Worm (Caenorhabditis elegans) whole organism, L3 larva: ENCODE results near the gene srbc-38.
A peak's percentile ranks its signal among the peaks of the same experiment; 100 is the strongest.

Source experiments
- ZK546.5 ChIP-seq: sonication (generic microtip); optimal IDR thresholded peaks from 2 replicates; lab custom pipeline; 2017; ENCODE audit warnings: missing biosample characterization, missing genetic modification characterization
- aly-2 ChIP-seq: fragments of 150-350 bp; optimal IDR thresholded peaks from 2 replicates; lab custom pipeline; 2014; ENCODE audit warnings: missing biosample characterization, missing genetic modification characterization
- ama-1 ChIP-seq: fragments of 150-350 bp; optimal IDR thresholded peaks from 2 replicates; lab custom pipeline; 2018
- ceh-82 ChIP-seq: fragments of 150-350 bp; optimal IDR thresholded peaks from 2 replicates; lab custom pipeline; 2014; ENCODE audit warnings: missing biosample characterization, missing genetic modification characterization
- ceh-9 ChIP-seq: sonication (generic microtip); optimal IDR thresholded peaks from 2 replicates; lab custom pipeline; 2018; ENCODE audit warnings: missing biosample characterization, missing genetic modification characterization
- daf-12 ChIP-seq: fragments of 150-350 bp; optimal IDR thresholded peaks from 2 replicates; lab custom pipeline; 2014; ENCODE audit warnings: missing biosample characterization, missing genetic modification reagents, missing genetic modification characterization
- egl-27 ChIP-seq: sonication (generic microtip); optimal IDR thresholded peaks from 4 replicates; lab custom pipeline; 2017; ENCODE audit warnings: missing biosample characterization, missing genetic modification reagents, missing genetic modification characterization
- elt-1 ChIP-seq: fragments of 150-350 bp; optimal IDR thresholded peaks from 2 replicates; lab custom pipeline; 2014; ENCODE audit warnings: missing biosample characterization, missing genetic modification characterization
- elt-2 ChIP-seq: sonication (generic microtip); optimal IDR thresholded peaks from 2 replicates; lab custom pipeline; 2016; ENCODE audit warnings: missing genetic modification reagents, mild to moderate bottlenecking, missing genetic modification characterization, missing compliant biosample characterization
- elt-3 ChIP-seq, 3 experiments: fragments of 150-350 bp in 1 of 3; sonication (generic microtip) in 2 of 3; optimal IDR thresholded peaks; 2 replicates in 2 of 3; 4 replicates in 1 of 3; lab custom pipeline; 2014 to 2017; ENCODE audit warnings: missing biosample characterization in 3 of 3, missing genetic modification characterization in 3 of 3
- eor-1 ChIP-seq, 2 experiments: fragments of 150-350 bp; optimal IDR thresholded peaks; 2 replicates each; lab custom pipeline; 2014 to 2018; ENCODE audit warnings: missing biosample characterization in 2 of 2, missing genetic modification characterization in 2 of 2
- fkh-10 ChIP-seq: sonication (generic microtip); optimal IDR thresholded peaks from 2 replicates; lab custom pipeline; 2017; ENCODE audit warnings: missing biosample characterization, missing genetic modification reagents, missing genetic modification characterization
- fkh-2 ChIP-seq: fragments of 150-350 bp; optimal IDR thresholded peaks from 2 replicates; lab custom pipeline; 2014; ENCODE audit warnings: missing biosample characterization, missing genetic modification reagents, missing genetic modification characterization
- fos-1 ChIP-seq: fragments of 150-350 bp; optimal IDR thresholded peaks from 2 replicates; lab custom pipeline; 2014; ENCODE audit warnings: missing biosample characterization, missing genetic modification characterization
- jun-1 ChIP-seq: fragments of 150-350 bp; optimal IDR thresholded peaks from 2 replicates; lab custom pipeline; 2014; ENCODE audit warnings: missing biosample characterization, missing genetic modification reagents, missing genetic modification characterization
- lin-15B ChIP-seq: fragments of 150-350 bp; optimal IDR thresholded peaks from 2 replicates; lab custom pipeline; 2014; ENCODE audit warnings: missing biosample characterization, missing genetic modification characterization
- lin-39 ChIP-seq: fragments of 150-350 bp; optimal IDR thresholded peaks from 2 replicates; lab custom pipeline; 2018; ENCODE audit warnings: missing biosample characterization, missing genetic modification reagents, missing genetic modification characterization
- lsy-12 ChIP-seq: sonication (generic microtip); optimal IDR thresholded peaks from 2 replicates; lab custom pipeline; 2016; ENCODE audit warnings: mild to moderate bottlenecking, missing genetic modification characterization, missing compliant biosample characterization
- mdl-1 ChIP-seq: fragments of 150-350 bp; optimal IDR thresholded peaks from 2 replicates; lab custom pipeline; 2014; ENCODE audit warnings: missing biosample characterization, missing genetic modification characterization
- mml-1 ChIP-seq: fragments of 150-350 bp; sonication (generic microtip); optimal IDR thresholded peaks from 3 replicates; lab custom pipeline; 2014; ENCODE audit warnings: missing biosample characterization, missing genetic modification characterization
- nhr-12 ChIP-seq: fragments of 150-350 bp; optimal IDR thresholded peaks from 2 replicates; lab custom pipeline; 2014; ENCODE audit warnings: missing biosample characterization, missing genetic modification characterization
- nhr-237 ChIP-seq: fragments of 150-350 bp; optimal IDR thresholded peaks from 2 replicates; lab custom pipeline; 2014; ENCODE audit warnings: missing biosample characterization, missing genetic modification characterization
- nhr-43 ChIP-seq: sonication (generic microtip); optimal IDR thresholded peaks from 2 replicates; lab custom pipeline; 2016; ENCODE audit warnings: mild to moderate bottlenecking, missing genetic modification characterization, missing compliant biosample characterization; ENCODE audit not compliant: poor library complexity, severe bottlenecking
- nhr-67 ChIP-seq: fragments of 150-350 bp; optimal IDR thresholded peaks from 2 replicates; lab custom pipeline; 2014; ENCODE audit warnings: missing biosample characterization, missing genetic modification characterization
- nhr-76 ChIP-seq: fragments of 150-350 bp; sonication (generic microtip); optimal IDR thresholded peaks from 5 replicates; lab custom pipeline; 2014; ENCODE audit warnings: missing biosample characterization, missing genetic modification characterization
- pha-4 ChIP-seq: fragments of 150-350 bp; optimal IDR thresholded peaks from 2 replicates; lab custom pipeline; 2014; ENCODE audit warnings: missing biosample characterization, missing genetic modification reagents, missing genetic modification characterization
- pqm-1 ChIP-seq: fragments of 150-350 bp; optimal IDR thresholded peaks from 2 replicates; lab custom pipeline; 2017; ENCODE audit warnings: missing biosample characterization, missing genetic modification characterization, inconsistent platforms
- sea-2 ChIP-seq: fragments of 150-350 bp; sonication (generic microtip); optimal IDR thresholded peaks from 4 replicates; lab custom pipeline; 2014; ENCODE audit warnings: missing biosample characterization, missing genetic modification reagents, missing genetic modification characterization
- skn-1 ChIP-seq: fragments of 150-350 bp; optimal IDR thresholded peaks from 2 replicates; lab custom pipeline; 2014; ENCODE audit warnings: missing biosample characterization, missing genetic modification characterization
- unc-39 ChIP-seq: sonication (generic microtip); optimal IDR thresholded peaks from 4 replicates; lab custom pipeline; 2017; ENCODE audit warnings: missing biosample characterization, missing genetic modification characterization
- unc-62 ChIP-seq: fragments of 150-350 bp; sonication (generic microtip); optimal IDR thresholded peaks from 4 replicates; lab custom pipeline; 2014; ENCODE audit warnings: missing biosample characterization, missing genetic modification reagents, missing genetic modification characterization

Gene srbc-38

DNA sequence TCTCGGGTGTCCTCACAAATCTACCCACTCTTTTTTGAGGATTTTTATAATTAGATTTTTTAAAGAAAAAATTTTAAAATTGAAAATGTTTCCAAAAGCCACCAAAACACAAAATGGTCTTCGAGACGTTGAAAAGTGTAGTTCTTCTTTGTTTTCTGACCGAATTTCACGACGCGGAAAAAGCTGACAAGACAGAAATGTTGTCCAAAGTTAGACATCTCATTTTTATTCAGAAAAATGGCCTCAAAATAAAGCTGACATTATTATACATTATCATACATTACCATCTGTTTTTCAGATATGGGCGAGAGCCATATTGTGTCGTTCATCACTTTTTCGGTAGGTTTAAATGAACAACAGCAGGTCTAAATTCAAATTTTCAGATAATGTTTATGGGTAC, 27.4 kb upstream of the srbc-38 start, which contains the start of gene srx-22:
Gene srx-22 (plus strand): TSS at position 301 of the 400 bp plus-strand sequence.
- no peak for TF ChIP-seq fkh-2 (tag; lab: Kevin White, UChicago)
- no peak for TF ChIP-seq nhr-43 (tag; lab: Kevin White, UChicago)
- no peak for TF ChIP-seq elt-2 (tag; lab: Kevin White, UChicago)
- TF ChIP-seq lin-15B (tag; lab: Kevin White, UChicago) = no peak
- TF ChIP-seq eor-1 (tag; optimal IDR thresholded peaks at IDR 0.05; lab: Kevin White, UChicago) = no peak
- no peak for TF ChIP-seq ceh-9 (tag; lab: Kevin White, UChicago)
- TF ChIP-seq fkh-10 (GFP tag; lab: Kevin White, UChicago) = no peak
- TF ChIP-seq ZK546.5 (tag; lab: Kevin White, UChicago) = no peak
- TF ChIP-seq ceh-82 (tag; lab: Kevin White, UChicago) = no peak
- TF ChIP-seq daf-12 = no peak
- no peak for TF ChIP-seq aly-2 (tag; lab: Kevin White, UChicago)
- no peak for TF ChIP-seq mdl-1 (tag; lab: Kevin White, UChicago)
- TF ChIP-seq mml-1 = no peak
- no peak for TF ChIP-seq sea-2

DNA sequence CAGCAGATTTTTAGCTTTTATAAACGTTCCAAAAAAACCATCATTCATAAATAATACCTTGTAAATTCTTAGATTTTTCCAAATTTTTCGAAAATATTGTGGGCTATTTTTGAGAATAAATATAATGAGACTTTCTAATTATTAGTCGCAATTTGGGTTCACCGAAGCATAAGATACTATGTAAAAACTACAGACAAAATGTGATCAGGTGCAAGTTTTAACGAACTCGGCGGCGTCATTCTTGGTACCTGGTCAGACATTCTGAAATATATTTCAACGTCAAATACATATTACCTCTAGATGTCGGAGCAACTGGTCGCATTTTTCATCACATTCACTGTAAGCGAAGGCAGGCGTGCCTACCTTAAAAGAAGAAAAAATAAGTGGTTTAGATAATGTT, 25.0 kb upstream of the srbc-38 start, which contains the start of gene srx-23:
Gene srx-23 (plus strand): TSS at position 301 of the 400 bp plus-strand sequence.
- no peak for TF ChIP-seq ama-1 (lab: Kevin White, UChicago)
- no peak for TF ChIP-seq nhr-76
- TF ChIP-seq mdl-1 (tag; lab: Kevin White, UChicago) = no peak
- no peak for TF ChIP-seq nhr-237 (tag; lab: Kevin White, UChicago)
- no peak for TF ChIP-seq nhr-43 (tag; lab: Kevin White, UChicago)
- no peak for TF ChIP-seq unc-62 (GFP tag; lab: Kevin White, UChicago)
- no peak for TF ChIP-seq aly-2 (tag; lab: Kevin White, UChicago)
- TF ChIP-seq elt-1 (tag; lab: Kevin White, UChicago) = no peak
- no peak for TF ChIP-seq pha-4
- TF ChIP-seq, all 47 proteins: peak for 0

DNA sequence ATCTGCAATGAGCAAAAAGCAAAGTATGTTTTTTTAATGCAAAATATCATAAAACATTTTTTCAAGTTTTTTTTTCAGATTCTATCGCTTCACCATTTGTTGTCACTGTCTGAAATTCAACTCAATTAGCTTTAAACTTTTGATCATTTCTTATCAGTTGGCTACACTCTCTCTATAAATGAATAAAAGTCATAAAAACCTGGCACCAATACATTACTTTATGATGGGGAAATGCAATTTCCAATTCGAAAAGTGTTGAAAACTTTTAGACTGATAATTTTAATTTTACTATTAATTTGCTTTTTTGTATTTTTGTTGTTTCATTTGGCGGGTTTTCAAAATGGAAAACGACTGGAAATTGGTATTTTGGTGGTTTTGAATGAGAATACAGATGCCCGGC, 23.2 kb upstream of the srbc-38 start, which contains the start of gene F31F4.1:
Gene F31F4.1 (plus strand): TSS at position 203 of the 400 bp plus-strand sequence.
- TF ChIP-seq skn-1 (tag; lab: Kevin White, UChicago) (no peak), pqm-1 (peak; percentile 44), elt-3 (tag; optimal IDR thresholded peaks at IDR 0.05; lab: Kevin White, UChicago) (no peak), elt-2 (tag; lab: Kevin White, UChicago) (peak; percentile 66), fkh-10 (GFP tag; lab: Kevin White, UChicago) (no peak), fos-1 (no peak), unc-39 (tag; lab: Kevin White, UChicago) (no peak)

DNA sequence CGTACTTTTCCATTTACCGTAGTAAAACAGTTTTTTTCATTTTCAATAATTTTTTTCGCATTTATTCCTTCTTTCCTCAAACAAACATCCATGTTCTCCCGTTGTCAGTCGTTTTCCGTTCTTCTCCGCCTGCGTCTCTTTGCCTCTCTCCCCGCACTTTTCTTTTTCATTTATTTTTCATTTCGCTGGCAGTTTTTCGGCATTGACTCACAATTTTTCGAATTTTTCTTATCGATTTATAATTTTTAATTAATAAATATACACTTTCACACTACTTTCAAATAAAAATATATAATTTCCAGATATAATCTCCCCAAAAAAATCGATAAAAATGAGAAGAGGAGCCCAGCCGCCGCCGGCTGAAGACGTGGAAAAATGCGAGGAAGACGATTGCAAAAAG, 19.6 kb upstream of the srbc-38 start, which contains the start of gene H25P19.1:
Gene H25P19.1 (plus strand): TSS at position 301 of the 400 bp plus-strand sequence.
- TF ChIP-seq mdl-1 (tag; lab: Kevin White, UChicago) (no peak), nhr-76 (no peak), nhr-12 (tag; lab: Kevin White, UChicago) (no peak), lin-15B (tag; lab: Kevin White, UChicago) (no peak), sea-2 (no peak), skn-1 (tag; lab: Kevin White, UChicago) (no peak), nhr-67 (tag; lab: Kevin White, UChicago) (no peak), nhr-237 (tag; lab: Kevin White, UChicago) (no peak), jun-1 (no peak), lin-39 (tag; lab: Kevin White, UChicago) (no peak), egl-27 (no peak), ama-1 (lab: Kevin White, UChicago) (no peak), fkh-2 (tag; lab: Kevin White, UChicago) (no peak), pqm-1 (no peak)

DNA sequence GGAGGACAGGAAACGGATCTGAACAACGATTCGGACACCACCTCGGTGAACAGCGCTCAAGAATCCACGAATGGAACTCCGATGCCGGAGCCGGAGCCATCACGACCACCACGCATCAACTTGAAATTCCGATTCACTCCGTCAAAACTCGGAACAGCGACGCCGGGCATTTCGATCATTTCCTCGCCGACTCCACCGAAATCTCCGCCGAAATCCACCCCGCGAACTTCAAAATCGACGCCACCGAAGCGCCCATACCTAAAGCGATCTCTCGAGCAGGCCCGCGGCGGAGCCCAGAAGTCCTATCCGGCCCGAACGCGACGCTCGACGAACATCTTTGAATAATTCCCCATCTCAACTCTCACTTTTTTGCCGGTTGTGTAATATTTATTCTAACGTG, 17.5 kb upstream of the srbc-38 start:
- TF ChIP-seq ceh-82 (tag; lab: Kevin White, UChicago) (no peak), daf-12 (no peak), lsy-12 (tag; lab: Kevin White, UChicago) (no peak)
